Fruit fly (Drosophila melanogaster): Measurements from ENCODE around the gene CG8001.

Gene CG8001

DNA sequence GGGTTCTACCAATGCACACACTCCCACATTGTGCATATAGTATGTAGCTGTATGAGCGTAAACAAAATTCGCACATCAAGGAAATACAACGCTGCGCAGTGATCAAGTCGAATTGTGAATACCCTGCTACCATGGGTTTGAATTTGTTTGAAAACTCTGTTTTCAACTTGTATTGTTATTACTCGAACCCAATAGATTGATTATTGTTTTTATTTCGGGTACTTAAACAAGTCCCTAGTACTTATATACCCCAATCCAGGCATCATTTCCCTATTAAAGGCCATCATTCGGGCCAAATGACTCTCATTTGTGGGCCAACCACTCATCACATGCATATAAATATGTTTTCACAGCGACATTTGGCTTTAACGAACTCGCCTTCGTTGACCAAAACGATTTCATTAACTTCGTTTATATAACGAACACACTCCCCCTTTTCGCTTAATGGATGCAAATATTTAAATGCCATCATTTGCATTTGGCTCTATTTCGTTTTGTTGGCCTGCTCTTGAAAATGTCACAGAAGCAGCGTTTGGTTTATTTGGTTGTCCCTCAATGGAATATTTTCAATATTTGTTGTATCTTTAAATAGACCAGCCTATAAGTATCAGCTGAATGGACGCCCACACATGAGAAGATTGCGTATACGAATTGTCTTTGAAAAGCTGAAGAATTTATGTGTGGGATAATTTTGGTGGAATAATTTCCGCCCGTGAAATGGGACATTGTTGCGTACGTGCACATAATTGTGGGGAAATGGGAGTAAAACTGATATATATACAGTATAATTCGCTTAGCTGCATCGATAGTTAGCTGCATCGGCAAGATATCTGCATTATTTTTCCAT, 15.6 kb upstream of the CG8001 start (continued):
- TF ChIP-seq CG4360 (GFP tag; IDR thresholded peaks at IDR 0.05): no peak
- 0 out of 2 replicates have a peak, but pooled peaks have one; percentile 26 for TF ChIP-seq rib (GFP tag; IDR thresholded peaks at IDR 0.05)
- no peak for TF ChIP-seq CG4820 (GFP tag; optimal IDR thresholded peaks at IDR 0.05)
- TF ChIP-seq Hsf (GFP tag; optimal IDR thresholded peaks at IDR 0.05): peak; percentile 72
- TF ChIP-seq CG12391 (tag; optimal IDR thresholded peaks at IDR 0.05): peak; percentile 51
- TF ChIP-seq dmrt11E (tag; optimal IDR thresholded peaks at IDR 0.05): no peak
- TF ChIP-seq repo (GFP tag; optimal IDR thresholded peaks at IDR 0.05): no peak
- peak; percentile 75 for TF ChIP-seq esg (GFP tag; conservative IDR thresholded peaks at IDR 0.05)
- no peak for TF ChIP-seq YL-1 (GFP tag; optimal IDR thresholded peaks at IDR 0.05)
- TF ChIP-seq inv (GFP tag; IDR thresholded peaks at IDR 0.05; ENCODE audit: partially characterized antibody): no peak
- peak; percentile 65 for TF ChIP-seq az2 (GFP tag; optimal IDR thresholded peaks at IDR 0.05)
- TF ChIP-seq CG9876 (GFP tag; optimal IDR thresholded peaks at IDR 0.05): peak; percentile 41
- TF ChIP-seq bowl (GFP tag; IDR thresholded peaks at IDR 0.05): peak; percentile 74; the same call in 1 of the 2 replicates
- no peak for TF ChIP-seq CG4617 (GFP tag; optimal IDR thresholded peaks at IDR 0.05; ENCODE audit: borderline replicate concordance)
- TF ChIP-seq sna (GFP tag; IDR thresholded peaks at IDR 0.05; ENCODE audit: partially characterized antibody): no peak
- TF ChIP-seq Abd-B (GFP tag; optimal IDR thresholded peaks at IDR 0.05): peak; percentile 73
- peak; percentile 72 for TF ChIP-seq tap (tag; optimal IDR thresholded peaks at IDR 0.05)

DNA sequence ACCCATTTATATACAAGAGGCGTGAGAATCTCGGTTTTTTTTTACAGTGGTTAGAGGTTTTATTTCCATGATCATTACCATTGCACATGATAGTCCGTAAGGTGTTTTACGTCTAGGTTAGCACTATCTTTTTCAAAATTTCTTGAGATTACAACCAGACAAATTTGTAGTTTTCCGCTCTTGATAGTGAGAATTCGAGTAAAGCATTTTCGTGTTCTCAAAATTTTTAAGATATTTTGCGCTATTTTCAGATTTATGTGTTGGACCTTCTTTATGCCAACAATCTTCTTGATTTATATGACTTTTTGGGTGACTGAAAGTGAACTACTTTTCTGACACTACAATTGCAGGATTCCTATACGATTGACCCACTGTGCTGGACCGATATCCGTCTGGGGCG, 14.9 kb upstream of the CG8001 start:
- peak; percentile 45 for TF ChIP-seq Oli (tag; optimal IDR thresholded peaks at IDR 0.05)
- no peak for TF ChIP-seq gro (GFP tag; optimal IDR thresholded peaks at IDR 0.05)
- TF ChIP-seq CG11504 (tag; optimal IDR thresholded peaks at IDR 0.05): peak; percentile 56
- peak; percentile 35 for TF ChIP-seq CoRest (tag; optimal IDR thresholded peaks at IDR 0.05)
- TF ChIP-seq lmd (GFP tag; IDR thresholded peaks at IDR 0.05): peak; percentile 18; the same call in 1 of the 2 replicates
- no peak for TF ChIP-seq CG43689 (GFP tag; IDR thresholded peaks at IDR 0.05)
- no peak for TF ChIP-seq Dbx (GFP tag; IDR thresholded peaks at IDR 0.05)
- peak; percentile 7 for TF ChIP-seq CG1602 (GFP tag; optimal IDR thresholded peaks at IDR 0.05)
- 0 out of 2 replicates have a peak, but pooled peaks have one; percentile 7 for TF ChIP-seq slbo (GFP tag; IDR thresholded peaks at IDR 0.05)
- TF ChIP-seq CG14441 (GFP tag; IDR thresholded peaks at IDR 0.05): peak; percentile 14; the same call in 1 of the 2 replicates
- no peak for TF ChIP-seq CG3726 (GFP tag; IDR thresholded peaks at IDR 0.05)
- no peak for TF ChIP-seq CG17359 (tag; optimal IDR thresholded peaks at IDR 0.05)
- peak; percentile 53 for TF ChIP-seq dmrt99B (tag; optimal IDR thresholded peaks at IDR 0.05)
- no peak for TF ChIP-seq gcm (GFP tag; optimal IDR thresholded peaks at IDR 0.05)
- TF ChIP-seq CG7357 (GFP tag; IDR thresholded peaks at IDR 0.05): 0 out of 3 replicates have a peak, but pooled peaks have one; percentile 7
- no peak for TF ChIP-seq Bdp1 (GFP tag; optimal IDR thresholded peaks at IDR 0.05)
- TF ChIP-seq Xbp1 (GFP tag; optimal IDR thresholded peaks at IDR 0.05): no peak
- no peak for TF ChIP-seq Dref (GFP tag; IDR thresholded peaks at IDR 0.05)
- no peak for TF ChIP-seq stc (GFP tag; IDR thresholded peaks at IDR 0.05)
- TF ChIP-seq Kr (GFP tag; optimal IDR thresholded peaks at IDR 0.05): no peak
- TF ChIP-seq CG15269 (tag; optimal IDR thresholded peaks at IDR 0.05): peak; percentile 13
- peak in 1 of 2 experiments; percentile 64 for TF ChIP-seq Hr51 (GFP tag; optimal IDR thresholded peaks at IDR 0.05)
- TF ChIP-seq CG17361 (GFP tag; IDR thresholded peaks at IDR 0.05): peak; percentile 33; the same call in 1 of the 3 replicates
- TF ChIP-seq nmo (GFP tag; optimal IDR thresholded peaks at IDR 0.05): peak; percentile 18
- TF ChIP-seq CG12744 (GFP tag; optimal IDR thresholded peaks at IDR 0.05): no peak
- 0 out of 2 replicates have a peak, but pooled peaks have one; percentile 11 for TF ChIP-seq ttk (GFP tag; IDR thresholded peaks at IDR 0.05)
- no peak for TF ChIP-seq chm (GFP tag; IDR thresholded peaks at IDR 0.05)
- TF ChIP-seq CG7839 (tag; optimal IDR thresholded peaks at IDR 0.05): peak; percentile 13
- peak; percentile 34; the same call in 1 of the 2 replicates for TF ChIP-seq Ptx1 (GFP tag; IDR thresholded peaks at IDR 0.05)
- TF ChIP-seq Ssrp (tag; optimal IDR thresholded peaks at IDR 0.05): peak; percentile 7
- TF ChIP-seq CG10959 (GFP tag; IDR thresholded peaks at IDR 0.05): no peak
- peak; percentile 36 for TF ChIP-seq Sox100B (GFP tag; optimal IDR thresholded peaks at IDR 0.05)
